Worm (Caenorhabditis elegans) whole organism, midembryonic: ENCODE measurements around the gene fln-1.

Experiments
- T22C8.4 ChIP-seq: fragments of 200-800 bp; sonication (Bioruptor generic); IDR thresholded peaks from 2 replicates; pipeline ENCODE4 v1.3.6; 2022; ENCODE audit warnings: missing genetic modification characterization, missing compliant biosample characterization
- ztf-29 ChIP-seq: fragments of 200-800 bp; sonication (Bioruptor generic); IDR thresholded peaks from 2 replicates; pipeline ENCODE4 v1.3.6; 2022; ENCODE audit warnings: missing genetic modification reagents, missing genetic modification characterization, missing compliant biosample characterization

DNA sequence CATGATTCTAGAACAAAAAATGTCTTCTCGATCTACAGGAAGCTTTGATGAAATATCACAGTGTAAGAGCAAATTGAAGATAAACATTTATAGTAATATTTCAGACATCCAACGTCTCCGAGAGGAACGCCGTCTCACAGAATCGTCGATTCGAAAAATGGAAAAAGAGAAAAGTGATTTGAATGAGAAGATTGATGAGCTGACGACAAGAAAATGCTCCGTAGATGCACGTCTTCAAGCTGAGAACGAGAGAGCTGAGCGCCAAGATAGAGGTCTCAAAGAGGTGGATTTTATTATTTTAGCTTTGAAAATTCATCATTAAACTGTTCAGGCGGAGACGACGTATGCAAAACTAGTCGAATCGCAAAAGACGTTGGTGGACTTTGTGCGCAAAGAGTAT lies 12.3 kb upstream of the fln-1 start, which contains the start of gene ssna-1:
- TF ChIP-seq T22C8.4 (GFP tag; lab: Robert Waterston, UW) = no peak
- TF ChIP-seq ztf-29 (GFP tag; lab: Robert Waterston, UW) = no peak
